Fruit fly (Drosophila melanogaster) whole organism, pupa: ENCODE data around the gene Irk1.

Experiments used
- CG10348 ChIP-seq: fragments of 200-800 bp; sonication (Bioruptor generic); IDR thresholded peaks from 2 replicates; pipeline ENCODE4 v1.3.6; 2022; ENCODE audit warnings: missing biosample characterization, missing genetic modification characterization
- CG12605 ChIP-seq: fragments of 200-800 bp; sonication (Bioruptor generic); IDR thresholded peaks from 2 replicates; pipeline ENCODE4 v1.3.6; 2022; ENCODE audit warnings: missing biosample characterization, missing genetic modification characterization
- CG13204 ChIP-seq: fragments of 200-800 bp; sonication (Bioruptor generic); optimal IDR thresholded peaks from 2 replicates; lab custom pipeline; 2018; ENCODE audit warnings: missing biosample characterization, mild to moderate bottlenecking, missing genetic modification characterization, moderate library complexity
- CG14655 ChIP-seq: fragments of 200-800 bp; sonication (Bioruptor generic); optimal IDR thresholded peaks from 3 replicates; lab custom pipeline; 2017; ENCODE audit warnings: mild to moderate bottlenecking, missing biosample characterization, missing genetic modification reagents, missing genetic modification characterization
- CG15710 ChIP-seq: fragments of 200-800 bp; sonication (Bioruptor generic); optimal IDR thresholded peaks from 2 replicates; lab custom pipeline; 2018; ENCODE audit warnings: missing biosample characterization, mild to moderate bottlenecking, missing genetic modification characterization, moderate library complexity
- CG17806 ChIP-seq: fragments of 200-800 bp; sonication (Bioruptor generic); optimal IDR thresholded peaks from 2 replicates; lab custom pipeline; 2018; ENCODE audit warnings: missing biosample characterization, mild to moderate bottlenecking, missing genetic modification characterization, moderate library complexity
- CG32121 ChIP-seq: fragments of 200-800 bp; sonication (Bioruptor generic); IDR thresholded peaks from 2 replicates; pipeline ENCODE4 v1.3.6; 2022; ENCODE audit warnings: missing biosample characterization, missing genetic modification characterization
- CG34367 ChIP-seq: fragments of 200-800 bp; sonication (Bioruptor generic); optimal IDR thresholded peaks from 2 replicates; lab custom pipeline; 2018; ENCODE audit warnings: missing biosample characterization, mild to moderate bottlenecking, missing genetic modification characterization
- CG4496 ChIP-seq: fragments of 200-800 bp; sonication (Bioruptor generic); IDR thresholded peaks from 3 replicates; pipeline ENCODE4 v1.3.6; 2022; ENCODE audit warnings: missing biosample characterization, missing genetic modification characterization
- CG8159 ChIP-seq: fragments of 200-800 bp; sonication (Bioruptor generic); optimal IDR thresholded peaks from 3 replicates; lab custom pipeline; 2018; ENCODE audit warnings: missing biosample characterization, mild to moderate bottlenecking, missing genetic modification characterization, moderate library complexity
- CG8301 ChIP-seq: fragments of 200-800 bp; sonication (Bioruptor generic); optimal IDR thresholded peaks from 2 replicates; lab custom pipeline; 2018; ENCODE audit warnings: missing biosample characterization, mild to moderate bottlenecking, missing genetic modification characterization
- CG9948 ChIP-seq: fragments of 200-800 bp; sonication (Bioruptor generic); optimal IDR thresholded peaks from 2 replicates; lab custom pipeline; 2018; ENCODE audit warnings: missing biosample characterization, mild to moderate bottlenecking, missing genetic modification characterization, moderate library complexity
- D1 ChIP-seq: fragments of 200-800 bp; sonication (Bioruptor generic); optimal IDR thresholded peaks from 2 replicates; lab custom pipeline; 2018; ENCODE audit warnings: missing biosample characterization, mild to moderate bottlenecking, missing genetic modification characterization, moderate library complexity
- EcR ChIP-seq: fragments of 200-800 bp; sonication (Bioruptor generic); optimal IDR thresholded peaks from 3 replicates; lab custom pipeline; 2019; ENCODE audit warnings: missing biosample characterization, missing genetic modification characterization, mild to moderate bottlenecking, moderate library complexity, missing genetic modification reagents
- Ets98B ChIP-seq: fragments of 200-800 bp; sonication (Bioruptor generic); IDR thresholded peaks from 2 replicates; pipeline ENCODE4 v1.3.6; 2022; ENCODE audit warnings: missing biosample characterization, missing genetic modification characterization
- Pif1A ChIP-seq: fragments of 200-800 bp; sonication (Bioruptor generic); optimal IDR thresholded peaks from 3 replicates; lab custom pipeline; 2016; ENCODE audit warnings: missing biosample characterization, missing genetic modification characterization
- Pif1B ChIP-seq: fragments of 200-800 bp; sonication (Bioruptor generic); optimal IDR thresholded peaks from 3 replicates; lab custom pipeline; 2016; ENCODE audit warnings: missing biosample characterization, missing genetic modification characterization
- Snoo ChIP-seq: fragments of 200-800 bp; sonication (Bioruptor generic); optimal IDR thresholded peaks from 3 replicates; lab custom pipeline; 2017; ENCODE audit warnings: missing biosample characterization, mild to moderate bottlenecking, missing genetic modification characterization, inconsistent platforms
- fd96Ca ChIP-seq: fragments of 200-800 bp; sonication (Bioruptor generic); IDR thresholded peaks from 3 replicates; pipeline ENCODE4 v1.3.6; 2022; ENCODE audit warnings: missing biosample characterization, missing genetic modification characterization
- gl ChIP-seq: fragments of 200-800 bp; sonication (Bioruptor generic); optimal IDR thresholded peaks from 2 replicates; lab custom pipeline; 2018; ENCODE audit warnings: missing biosample characterization, mild to moderate bottlenecking, missing genetic modification characterization
- rn ChIP-seq: fragments of 200-800 bp; sonication (Bioruptor generic); IDR thresholded peaks from 2 replicates; pipeline ENCODE4 v1.3.6; 2022; ENCODE audit warnings: missing biosample characterization, missing genetic modification characterization

Gene Irk1

dm6 chr3R:23145681-23146080 lies 22.4 kb upstream of the Irk1 start:
- TF ChIP-seq CG9948 (tag; lab: Kevin White, UChicago) (no peak), CG4496 (GFP tag; lab: Robert Waterston, UW) (no peak), EcR (no peak)

DNA sequence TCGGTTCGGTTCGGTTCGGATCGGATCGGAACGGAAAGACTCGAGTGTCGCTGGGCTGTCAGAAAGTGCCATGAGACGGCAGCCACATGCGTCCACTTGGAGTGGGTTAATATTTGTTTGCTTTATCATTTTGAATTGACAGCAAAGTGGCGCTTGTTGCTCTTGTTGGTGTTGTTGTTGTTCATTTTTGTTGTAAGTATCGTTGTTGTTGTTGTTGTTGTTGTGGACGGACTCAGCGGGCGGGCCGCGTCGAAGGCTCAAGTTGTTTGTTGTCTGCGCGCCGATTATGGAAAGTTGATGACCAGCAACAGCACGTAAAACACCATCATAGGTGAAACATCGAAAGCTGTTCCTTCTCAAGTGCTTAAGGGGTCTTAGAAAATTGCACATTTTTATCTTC lies 21.1 kb upstream of the Irk1 start:
- TF ChIP-seq CG4496 (GFP tag; lab: Robert Waterston, UW) (no peak), CG17806 (tag; lab: Kevin White, UChicago) (no peak), fd96Ca (no peak), CG8159 (tag; lab: Kevin White, UChicago) (no peak), Ets98B (GFP tag; lab: Robert Waterston, UW) (no peak), CG12605 (GFP tag; lab: Robert Waterston, UW) (no peak), D1 (tag; lab: Kevin White, UChicago) (no peak), gl (no peak), CG34367 (tag; lab: Kevin White, UChicago) (no peak), CG8301 (tag; lab: Kevin White, UChicago) (no peak), CG10348 (GFP tag; lab: Robert Waterston, UW) (no peak), CG32121 (GFP tag; lab: Robert Waterston, UW) (no peak), CG14655 (GFP tag; lab: Kevin White, UChicago) (no peak), rn (GFP tag; lab: Robert Waterston, UW) (no peak)

DNA sequence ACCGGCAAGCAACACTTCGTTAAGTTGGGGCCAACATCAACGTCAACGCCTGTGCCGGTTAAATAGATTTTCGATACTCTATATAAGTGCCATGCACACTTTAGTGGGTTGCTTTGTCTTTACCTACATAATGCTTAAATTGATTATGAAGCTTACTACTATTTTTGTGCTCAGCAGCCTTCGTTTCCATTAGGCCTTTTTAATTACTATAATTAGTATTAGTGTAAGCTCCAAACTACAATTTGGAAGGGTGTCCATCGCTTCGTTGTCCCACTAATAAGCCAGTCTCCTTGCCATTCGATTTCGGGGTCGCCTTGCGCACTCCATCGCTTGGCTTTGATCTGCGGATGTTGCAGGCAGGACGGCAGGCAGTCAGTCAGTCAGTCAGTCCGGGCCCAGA lies 20.5 kb upstream of the Irk1 start:
- TF ChIP-seq gl (peak; percentile 70), CG14655 (GFP tag; lab: Kevin White, UChicago) (peak; percentile 52), Ets98B (GFP tag; lab: Robert Waterston, UW) (no peak), fd96Ca (peak; percentile 54; the same call in 2 of the 3 replicates), CG8301 (tag; lab: Kevin White, UChicago) (peak; percentile 37), CG15710 (tag; lab: Kevin White, UChicago) (peak; percentile 82), CG4496 (GFP tag; lab: Robert Waterston, UW) (peak; percentile 49; the same call in 1 of the 3 replicates), EcR (no peak), CG13204 (peak; percentile 19), D1 (tag; lab: Kevin White, UChicago) (peak; percentile 27), Pif1A (GFP tag; lab: Kevin White, UChicago) (peak; percentile 45), CG12605 (GFP tag; lab: Robert Waterston, UW) (no peak), CG8159 (tag; lab: Kevin White, UChicago) (peak; percentile 80), CG32121 (GFP tag; lab: Robert Waterston, UW) (no peak), CG34367 (tag; lab: Kevin White, UChicago) (peak; percentile 76), rn (GFP tag; lab: Robert Waterston, UW) (peak; percentile 47; the same call in 1 of the 2 replicates), CG9948 (tag; lab: Kevin White, UChicago) (peak; percentile 82), CG17806 (tag; lab: Kevin White, UChicago) (peak; percentile 87), Pif1B (peak; percentile 39), CG10348 (GFP tag; lab: Robert Waterston, UW) (no peak), Snoo (tag; lab: Kevin White, UChicago) (peak; percentile 68)

dm6 chr3R:23148433-23148832 lies 19.7 kb upstream of the Irk1 start:
- peak; percentile 46 for TF ChIP-seq CG13204
- TF ChIP-seq CG8301 (tag; lab: Kevin White, UChicago): peak; percentile 52
- TF ChIP-seq CG14655 (GFP tag; lab: Kevin White, UChicago): peak; percentile 54
- TF ChIP-seq CG12605 (GFP tag; lab: Robert Waterston, UW): no peak; the same call in 1 of the 2 replicates
- peak; percentile 26 for TF ChIP-seq CG9948 (tag; lab: Kevin White, UChicago)
- no peak for TF ChIP-seq D1 (tag; lab: Kevin White, UChicago)
- peak; percentile 30 for TF ChIP-seq Snoo (tag; lab: Kevin White, UChicago)
- peak; percentile 57 for TF ChIP-seq CG8159 (tag; lab: Kevin White, UChicago)
- peak; percentile 62 for TF ChIP-seq CG15710 (tag; lab: Kevin White, UChicago)
- TF ChIP-seq EcR: peak; percentile 20
- no peak for TF ChIP-seq CG32121 (GFP tag; lab: Robert Waterston, UW)
- no peak for TF ChIP-seq CG34367 (tag; lab: Kevin White, UChicago)
- peak; percentile 14 for TF ChIP-seq Pif1A (GFP tag; lab: Kevin White, UChicago)
- peak; percentile 31 for TF ChIP-seq gl
- TF ChIP-seq CG17806 (tag; lab: Kevin White, UChicago): peak; percentile 50
- peak; percentile 46 for TF ChIP-seq CG4496 (GFP tag; lab: Robert Waterston, UW)
- TF ChIP-seq fd96Ca: peak; percentile 31; the same call in 1 of the 3 replicates
- TF ChIP-seq CG10348 (GFP tag; lab: Robert Waterston, UW): no peak
- TF ChIP-seq Ets98B (GFP tag; lab: Robert Waterston, UW): no peak
- no peak for TF ChIP-seq rn (GFP tag; lab: Robert Waterston, UW)
- peak; percentile 35 for TF ChIP-seq Pif1B

DNA sequence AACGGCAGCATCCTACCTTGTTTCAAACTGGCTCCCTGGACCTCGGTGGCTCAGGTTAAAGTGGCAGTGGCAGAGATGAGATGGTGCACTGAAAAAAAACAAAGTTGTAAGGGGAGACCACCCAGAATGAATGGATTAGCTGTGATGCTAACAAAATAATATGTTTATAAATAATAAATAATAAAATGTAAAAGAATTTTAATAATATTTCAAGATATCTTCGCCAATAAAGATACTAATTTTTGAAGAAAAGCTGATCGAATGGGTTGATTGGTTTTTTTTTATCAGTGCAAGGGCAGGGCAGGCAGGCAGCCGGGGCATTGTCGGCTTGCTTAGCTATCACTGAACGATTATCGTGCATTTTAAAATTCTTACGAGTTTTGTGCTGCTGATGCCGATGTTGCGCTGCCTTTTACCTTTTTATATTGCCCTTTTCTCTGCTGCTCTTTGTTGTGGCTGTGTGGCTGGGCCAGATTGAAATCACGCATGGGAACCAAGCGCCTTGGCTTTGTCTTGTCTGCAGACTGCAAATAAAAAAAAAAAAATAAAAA lies 19.0 kb upstream of the Irk1 start:
- TF ChIP-seq CG15710 (tag; lab: Kevin White, UChicago) (peak; percentile 90), CG9948 (tag; lab: Kevin White, UChicago) (peak; percentile 92), Pif1B (peak; percentile 78), rn (GFP tag; lab: Robert Waterston, UW) (no peak; the same call in 1 of the 2 replicates), CG17806 (tag; lab: Kevin White, UChicago) (peak; percentile 89), Pif1A (GFP tag; lab: Kevin White, UChicago) (peak; percentile 60), Ets98B (GFP tag; lab: Robert Waterston, UW) (peak; percentile 17; the same call in 1 of the 2 replicates), CG8159 (tag; lab: Kevin White, UChicago) (peak; percentile 93), EcR (peak; percentile 71), gl (peak; percentile 67), CG14655 (GFP tag; lab: Kevin White, UChicago) (peak; percentile 81), D1 (tag; lab: Kevin White, UChicago) (peak; percentile 60), CG10348 (GFP tag; lab: Robert Waterston, UW) (no peak), CG32121 (GFP tag; lab: Robert Waterston, UW) (no peak), Snoo (tag; lab: Kevin White, UChicago) (peak; percentile 86), CG34367 (tag; lab: Kevin White, UChicago) (peak; percentile 80), CG12605 (GFP tag; lab: Robert Waterston, UW) (peak; percentile 60), CG13204 (peak; percentile 70), CG8301 (tag; lab: Kevin White, UChicago) (peak; percentile 63), fd96Ca (peak; percentile 27; the same call in 1 of the 3 replicates), CG4496 (GFP tag; lab: Robert Waterston, UW) (peak; percentile 57)
